Worm (Caenorhabditis elegans) whole organism, early embryonic: Measurements from ENCODE around the gene F18E9.7.
A peak's percentile ranks its signal among the peaks of the same experiment; 100 is the strongest.

Source experiments
- B0310.2 ChIP-seq: sonication (generic microtip); optimal IDR thresholded peaks from 2 replicates; lab custom pipeline; 2016; ENCODE audit warnings: mild to moderate bottlenecking, missing genetic modification characterization, missing compliant biosample characterization
- F13C5.2 ChIP-seq: sonication (generic microtip); optimal IDR thresholded peaks from 2 replicates; lab custom pipeline; 2017; ENCODE audit warnings: mild to moderate bottlenecking, missing genetic modification characterization, inconsistent platforms, missing compliant biosample characterization
- aly-1 ChIP-seq: sonication (generic microtip); optimal IDR thresholded peaks from 2 replicates; lab custom pipeline; 2016; ENCODE audit warnings: missing genetic modification characterization, missing compliant biosample characterization
- ama-1 ChIP-seq: fragments of 150-350 bp; optimal IDR thresholded peaks from 2 replicates; lab custom pipeline; 2014
- ceh-13 ChIP-seq: fragments of 200-800 bp; sonication (Bioruptor generic); optimal IDR thresholded peaks from 2 replicates; lab custom pipeline; 2018; ENCODE audit warnings: mild to moderate bottlenecking, missing genetic modification characterization, missing compliant biosample characterization
- ceh-36 ChIP-seq: sonication (generic microtip); optimal IDR thresholded peaks from 2 replicates; lab custom pipeline; 2016; ENCODE audit warnings: missing genetic modification characterization, inconsistent platforms, missing compliant biosample characterization
- ets-7 ChIP-seq: sonication (generic microtip); optimal IDR thresholded peaks from 2 replicates; lab custom pipeline; 2016; ENCODE audit warnings: missing genotype, missing genetic modification characterization, missing compliant biosample characterization
- flt-1 ChIP-seq: fragments of 200-800 bp; sonication (Bioruptor generic); IDR thresholded peaks from 2 replicates; pipeline ENCODE4 v1.3.6; 2022; ENCODE audit warnings: missing genetic modification characterization, missing compliant biosample characterization
- hmbx-1 ChIP-seq: sonication (generic microtip); optimal IDR thresholded peaks from 2 replicates; lab custom pipeline; 2016; ENCODE audit warnings: mild to moderate bottlenecking, missing genetic modification characterization, missing compliant biosample characterization
- hmg-4 ChIP-seq: fragments of 200-800 bp; sonication (Bioruptor generic); optimal IDR thresholded peaks from 2 replicates; lab custom pipeline; 2018; ENCODE audit warnings: mild to moderate bottlenecking, missing genetic modification characterization, missing compliant biosample characterization
- hnd-1 ChIP-seq: sonication (generic microtip); optimal IDR thresholded peaks from 2 replicates; lab custom pipeline; 2016; ENCODE audit warnings: missing genetic modification characterization, missing compliant biosample characterization
- pes-1 ChIP-seq: fragments of 200-800 bp; sonication (Bioruptor generic); IDR thresholded peaks from 2 replicates; pipeline ENCODE4 v1.3.6; 2022; ENCODE audit warnings: missing genetic modification reagents, missing genetic modification characterization, missing compliant biosample characterization
- scrt-1 ChIP-seq: fragments of 200-800 bp; sonication (Bioruptor generic); IDR thresholded peaks from 2 replicates; pipeline ENCODE4 v1.3.6; 2022; ENCODE audit warnings: missing genetic modification characterization, missing compliant biosample characterization
- sea-1 ChIP-seq: fragments of 200-800 bp; sonication (Bioruptor generic); conservative IDR thresholded peaks from 2 replicates; pipeline ENCODE4 v1.3.6; 2022; ENCODE audit warnings: missing genetic modification characterization, missing compliant biosample characterization
- tbx-11 ChIP-seq: fragments of 200-800 bp; sonication (Bioruptor generic); IDR thresholded peaks from 2 replicates; pipeline ENCODE4 v1.3.6; 2022; ENCODE audit warnings: missing genetic modification characterization, missing compliant biosample characterization
- tbx-37 ChIP-seq: fragments of 200-800 bp; sonication (Bioruptor generic); conservative IDR thresholded peaks from 2 replicates; pipeline ENCODE4 v1.3.6; 2022; ENCODE audit warnings: missing genetic modification reagents, missing genetic modification characterization, missing compliant biosample characterization
- tra-4 ChIP-seq: sonication (generic microtip); optimal IDR thresholded peaks from 2 replicates; lab custom pipeline; 2017; ENCODE audit warnings: missing genetic modification characterization, missing compliant biosample characterization

Gene F18E9.7

ce11 chrX:8562586-8562985, 35.0 kb downstream of the F18E9.7 start:
- TF ChIP-seq ets-7 (tag; lab: Kevin White, UChicago): no peak
- no peak for TF ChIP-seq tbx-11
- TF ChIP-seq flt-1 (GFP tag; lab: Robert Waterston, UW): no peak
- no peak for TF ChIP-seq tbx-37 (GFP tag; lab: Robert Waterston, UW)
- no peak for TF ChIP-seq ama-1 (lab: Kevin White, UChicago)
- no peak for TF ChIP-seq B0310.2
- TF ChIP-seq sea-1 (GFP tag; lab: Robert Waterston, UW): no peak
- no peak for TF ChIP-seq F13C5.2 (tag; lab: Kevin White, UChicago)
- TF ChIP-seq hmg-4 (GFP tag; lab: Kevin White, UChicago): no peak
- TF ChIP-seq scrt-1 (GFP tag; lab: Robert Waterston, UW): no peak
- TF ChIP-seq pes-1: no peak
- TF ChIP-seq hnd-1 (tag; lab: Kevin White, UChicago): no peak
- no peak for TF ChIP-seq ceh-36 (tag; lab: Kevin White, UChicago)
- TF ChIP-seq tra-4 (tag; lab: Kevin White, UChicago): no peak
- no peak for TF ChIP-seq ceh-13
- no peak for TF ChIP-seq aly-1 (tag; lab: Kevin White, UChicago)
- no peak for TF ChIP-seq hmbx-1

- TF ChIP-seq ama-1 (lab: Kevin White, UChicago) (no peak), flt-1 (GFP tag; lab: Robert Waterston, UW) (no peak), aly-1 (tag; lab: Kevin White, UChicago) (peak; percentile 43), F13C5.2 (tag; lab: Kevin White, UChicago) (peak; percentile 45), ceh-13 (no peak), hmg-4 (GFP tag; lab: Kevin White, UChicago) (peak; percentile 43), scrt-1 (GFP tag; lab: Robert Waterston, UW) (no peak), hmbx-1 (no peak)
These were observed 40.8 kb downstream of the F18E9.7 start, which contains the start of gene utx-1 for ce11 chrX:8556614-8557196. utx-1 (plus strand) TSS chrX:8557146.

ce11 chrX:8554029-8554428, 43.5 kb downstream of the F18E9.7 start:
- TF ChIP-seq hmbx-1 (no peak), aly-1 (tag; lab: Kevin White, UChicago) (no peak), ets-7 (tag; lab: Kevin White, UChicago) (no peak), scrt-1 (GFP tag; lab: Robert Waterston, UW) (no peak), tbx-11 (no peak), hnd-1 (tag; lab: Kevin White, UChicago) (no peak), ceh-36 (tag; lab: Kevin White, UChicago) (no peak), pes-1 (no peak), tbx-37 (GFP tag; lab: Robert Waterston, UW) (no peak), ama-1 (lab: Kevin White, UChicago) (no peak), tra-4 (tag; lab: Kevin White, UChicago) (no peak), F13C5.2 (tag; lab: Kevin White, UChicago) (no peak), B0310.2 (no peak), sea-1 (GFP tag; lab: Robert Waterston, UW) (no peak), flt-1 (GFP tag; lab: Robert Waterston, UW) (no peak), hmg-4 (GFP tag; lab: Kevin White, UChicago) (no peak), ceh-13 (no peak)

- 0 out of 2 replicates have a peak, but pooled peaks have one; percentile 18 for TF ChIP-seq tbx-11
- TF ChIP-seq F13C5.2 (tag; lab: Kevin White, UChicago): peak; percentile 31
- TF ChIP-seq hmg-4 (GFP tag; lab: Kevin White, UChicago): peak; percentile 53
- TF ChIP-seq tra-4 (tag; lab: Kevin White, UChicago): no peak
These were observed 45.7 kb downstream of the F18E9.7 start, which contains the start of gene dhhc-14 for ce11 chrX:8551687-8552327. dhhc-14 (plus strand) TSS chrX:8552277.

- TF ChIP-seq scrt-1 (GFP tag; lab: Robert Waterston, UW): no peak
- no peak for TF ChIP-seq sea-1 (GFP tag; lab: Robert Waterston, UW)
- no peak for TF ChIP-seq ets-7 (tag; lab: Kevin White, UChicago)
- no peak for TF ChIP-seq F13C5.2 (tag; lab: Kevin White, UChicago)
- no peak for TF ChIP-seq ama-1 (lab: Kevin White, UChicago)
- no peak for TF ChIP-seq flt-1 (GFP tag; lab: Robert Waterston, UW)
- no peak for TF ChIP-seq tbx-11
- no peak for TF ChIP-seq hmbx-1
- TF ChIP-seq hmg-4 (GFP tag; lab: Kevin White, UChicago): no peak
- no peak for TF ChIP-seq aly-1 (tag; lab: Kevin White, UChicago)
- TF ChIP-seq tra-4 (tag; lab: Kevin White, UChicago): no peak
- TF ChIP-seq hnd-1 (tag; lab: Kevin White, UChicago): no peak
- no peak for TF ChIP-seq tbx-37 (GFP tag; lab: Robert Waterston, UW)
- no peak for TF ChIP-seq pes-1
These were observed 47.4 kb downstream of the F18E9.7 start for ce11 chrX:8550099-8550498.

- no peak for TF ChIP-seq tra-4 (tag; lab: Kevin White, UChicago)
- no peak for TF ChIP-seq hmbx-1
- no peak for TF ChIP-seq tbx-37 (GFP tag; lab: Robert Waterston, UW)
- TF ChIP-seq aly-1 (tag; lab: Kevin White, UChicago): no peak
- no peak for TF ChIP-seq ceh-36 (tag; lab: Kevin White, UChicago)
- TF ChIP-seq B0310.2: no peak
- no peak for TF ChIP-seq ceh-13
These were observed 48.5 kb downstream of the F18E9.7 start, which contains the start of gene D2021.4 for ce11 chrX:8549026-8549425. D2021.4 (minus strand) TSS chrX:8549073.

- TF ChIP-seq hmg-4 (GFP tag; lab: Kevin White, UChicago) (peak; percentile 31), tbx-11 (0 out of 2 replicates have a peak, but pooled peaks have one; percentile 22), tbx-37 (GFP tag; lab: Robert Waterston, UW) (0 out of 2 replicates have a peak, but pooled peaks have one; percentile 13), B0310.2 (no peak), hnd-1 (tag; lab: Kevin White, UChicago) (no peak), F13C5.2 (tag; lab: Kevin White, UChicago) (peak; percentile 43), flt-1 (GFP tag; lab: Robert Waterston, UW) (no peak), sea-1 (GFP tag; lab: Robert Waterston, UW) (no peak)
These were observed 51.5 kb downstream of the F18E9.7 start, which contains the start of gene sdha-1 for ce11 chrX:8545971-8546442. sdha-1 (minus strand) TSS chrX:8546021.
